Fruit fly (Drosophila melanogaster): ENCODE measurements around the gene CG33253.

Gene CG33253

DNA sequence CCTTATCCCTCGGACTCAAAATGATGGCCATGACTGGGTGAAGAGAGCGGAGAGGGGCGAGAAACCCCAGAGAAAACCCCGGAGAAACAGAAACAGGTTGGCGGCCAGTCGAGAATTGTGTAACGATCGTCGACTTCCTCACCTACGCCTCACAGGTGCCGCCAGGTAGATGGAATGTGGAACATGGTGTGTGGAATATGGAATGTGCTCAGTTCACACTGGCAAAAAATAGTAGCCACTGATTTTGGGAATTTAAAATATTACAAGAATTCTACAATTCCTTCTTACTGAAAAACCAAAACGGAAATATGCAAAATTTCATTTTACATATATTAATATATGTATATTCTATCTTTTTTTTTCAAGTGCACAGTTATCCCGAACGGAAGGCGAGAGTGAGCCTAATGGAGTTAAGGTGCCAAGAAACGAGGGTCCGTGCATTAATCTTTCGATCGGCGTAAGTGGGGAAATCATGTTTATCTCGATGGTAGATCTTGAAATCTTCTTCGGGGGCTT is 27.2 kb upstream of the CG33253 start (continued):
- TF ChIP-seq CG1603 (tag; optimal IDR thresholded peaks at IDR 0.05) (peak; percentile 50), h (optimal IDR thresholded peaks at IDR 0.05) (no peak), Gug (GFP tag; IDR thresholded peaks at IDR 0.05) (peak; percentile 63; the same call in 3 of the 4 replicates), z (GFP tag; IDR thresholded peaks at IDR 0.05) (peak; percentile 65; the same call in 2 of the 3 replicates), CG11398 (GFP tag; optimal IDR thresholded peaks at IDR 0.05) (no peak), Doc3 (GFP tag; IDR thresholded peaks at IDR 0.05; ENCODE audit: partially characterized antibody) (no peak), CG7786 (GFP tag; optimal IDR thresholded peaks at IDR 0.05) (peak; percentile 28), fd96Cb (tag; optimal IDR thresholded peaks at IDR 0.05) (peak; percentile 81), ham (GFP tag; IDR thresholded peaks at IDR 0.05) (no peak), CG7556 (GFP tag; optimal IDR thresholded peaks at IDR 0.05) (peak; percentile 80), Ssrp (tag; optimal IDR thresholded peaks at IDR 0.05) (peak; percentile 81), Adf1 (GFP tag; IDR thresholded peaks at IDR 0.05) (peak; percentile 23; the same call in 1 of the 2 replicates), CG18619 (GFP tag; optimal IDR thresholded peaks at IDR 0.05) (peak; percentile 76), en (GFP tag; optimal IDR thresholded peaks at IDR 0.05) (no peak), tx (GFP tag; optimal IDR thresholded peaks at IDR 0.05) (no peak), az2 (GFP tag; optimal IDR thresholded peaks at IDR 0.05) (peak; percentile 78), zen2 (GFP tag; IDR thresholded peaks at IDR 0.05; ENCODE audit: partially characterized antibody) (no peak), CG43689 (GFP tag; IDR thresholded peaks at IDR 0.05) (no peak), CG10147 (GFP tag; optimal IDR thresholded peaks at IDR 0.05) (peak; percentile 80), Hr51 (GFP tag; optimal IDR thresholded peaks at IDR 0.05) (peak; percentile 59 to 64), CG6689 (GFP tag; IDR thresholded peaks at IDR 0.05) (peak; percentile 86), CG17385 (GFP tag; optimal IDR thresholded peaks at IDR 0.05) (peak; percentile 72), klu (GFP tag; IDR thresholded peaks at IDR 0.05) (peak; percentile 73), CG17612 (GFP tag; IDR thresholded peaks at IDR 0.05) (peak; percentile 51; the same call in 1 of the 2 replicates), CG3065 (GFP tag; optimal IDR thresholded peaks at IDR 0.05) (peak; percentile 65), CG17829 (tag; optimal IDR thresholded peaks at IDR 0.05) (peak; percentile 92), Bdp1 (GFP tag; optimal IDR thresholded peaks at IDR 0.05) (peak; percentile 26), Ets97D (GFP tag; optimal IDR thresholded peaks at IDR 0.05) (no peak), btn (GFP tag; optimal IDR thresholded peaks at IDR 0.05) (peak; percentile 9), CG3838 (GFP tag; optimal IDR thresholded peaks at IDR 0.05) (no peak), CG11723 (GFP tag; optimal IDR thresholded peaks at IDR 0.05) (peak; percentile 33), Nf-YA (GFP tag; IDR thresholded peaks at IDR 0.05) (0 out of 2 replicates have a peak, but pooled peaks have one; percentile 14), Rfx (GFP tag; IDR thresholded peaks at IDR 0.05) (peak; percentile 87), shn (GFP tag; optimal IDR thresholded peaks at IDR 0.05) (no peak), Drgx (GFP tag; IDR thresholded peaks at IDR 0.05) (peak; percentile 84), Ravus (GFP tag; IDR thresholded peaks at IDR 0.05) (no peak; the same call in 1 of the 2 replicates), CG15514 (GFP tag; optimal IDR thresholded peaks at IDR 0.05) (peak; percentile 57), ranshi (GFP tag; IDR thresholded peaks at IDR 0.05) (peak; percentile 82), CG17359 (tag; optimal IDR thresholded peaks at IDR 0.05) (peak; percentile 73), onecut (GFP tag; IDR thresholded peaks at IDR 0.05) (peak; percentile 80), CG3995 (GFP tag; optimal IDR thresholded peaks at IDR 0.05) (no peak), zf30C (GFP tag; optimal IDR thresholded peaks at IDR 0.05) (peak; percentile 96), Stat92E (GFP tag; optimal IDR thresholded peaks at IDR 0.05) (peak in 1 of 3 experiments; percentile 85), CG18011 (GFP tag; optimal IDR thresholded peaks at IDR 0.05) (no peak), Myb (GFP tag; optimal IDR thresholded peaks at IDR 0.05) (no peak), CG10274 (GFP tag; optimal IDR thresholded peaks at IDR 0.05) (peak; percentile 47), D19B (GFP tag; optimal IDR thresholded peaks at IDR 0.05) (peak; percentile 47), CG1233 (GFP tag; optimal IDR thresholded peaks at IDR 0.05) (peak; percentile 79), Scr (GFP tag; IDR thresholded peaks at IDR 0.05; ENCODE audit: partially characterized antibody) (no peak), stc (GFP tag; IDR thresholded peaks at IDR 0.05) (peak; percentile 58; the same call in 1 of the 2 replicates)

Data from whole organism, embryonic.